Fruit fly (Drosophila melanogaster): ENCODE measurements around the gene CG13465.
A peak's percentile ranks its signal among the peaks of the same experiment; 100 is the strongest.

The CG13465 gene

DNA sequence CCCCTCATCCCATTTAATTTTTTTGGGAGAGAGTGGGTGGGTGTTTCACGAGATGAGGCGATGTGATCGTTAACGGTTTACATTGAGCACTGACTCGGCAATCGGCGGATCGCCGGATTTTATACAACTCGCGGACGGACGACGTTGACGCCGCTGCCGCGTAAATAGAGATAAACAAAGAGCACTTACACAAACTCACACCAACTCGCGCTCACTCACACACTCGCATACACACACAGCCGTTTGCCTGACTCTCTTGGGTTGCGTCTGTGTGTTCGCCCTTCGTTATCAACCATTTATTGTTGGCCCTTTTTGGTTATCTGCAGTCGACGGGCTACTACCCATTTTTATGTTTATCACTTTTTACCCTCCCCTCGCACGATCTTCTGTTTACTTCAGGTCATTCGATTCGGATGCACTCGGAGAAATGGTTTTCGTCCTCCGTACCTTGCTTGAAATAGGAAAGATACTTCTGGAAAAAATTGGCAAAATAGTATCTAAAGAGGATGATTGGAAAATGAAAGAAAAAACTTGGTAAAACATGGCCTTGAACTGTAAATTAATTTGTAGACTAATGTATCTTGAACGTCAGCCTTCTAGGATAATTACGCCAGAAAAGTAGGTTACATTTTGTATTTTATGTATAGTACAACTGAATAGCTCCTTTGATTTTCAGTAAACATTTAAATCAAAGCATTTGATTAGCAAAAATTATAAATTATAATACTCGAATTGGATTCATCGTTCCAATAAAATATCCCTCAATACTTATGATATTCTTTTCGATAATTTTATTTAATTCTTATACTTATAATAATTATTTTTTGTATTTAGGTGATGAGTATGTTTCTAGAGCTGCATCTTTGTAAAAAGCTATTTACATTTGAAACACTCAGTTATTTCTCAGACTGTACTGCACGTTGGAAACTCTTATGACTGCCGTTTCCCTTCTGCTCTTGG lies 33.7 kb upstream of the CG13465 start:
- TF ChIP-seq Jra (GFP tag; optimal IDR thresholded peaks at IDR 0.05), result no peak
- peak; percentile 29 for TF ChIP-seq woc (GFP tag; optimal IDR thresholded peaks at IDR 0.05)
- peak; percentile 12 for TF ChIP-seq tai (GFP tag; optimal IDR thresholded peaks at IDR 0.05)
- TF ChIP-seq rgr (GFP tag; optimal IDR thresholded peaks at IDR 0.05), result peak; percentile 20
- TF ChIP-seq foxo (GFP tag; optimal IDR thresholded peaks at IDR 0.05), result peak in 1 of 2 experiments; percentile 59
- TF ChIP-seq psq (GFP tag; optimal IDR thresholded peaks at IDR 0.05), result peak; percentile 80
- TF ChIP-seq Hr78 (GFP tag; optimal IDR thresholded peaks at IDR 0.05), result no peak
- peak; percentile 40 for TF ChIP-seq dmrt93B (GFP tag; optimal IDR thresholded peaks at IDR 0.05)
- TF ChIP-seq h (GFP tag; optimal IDR thresholded peaks at IDR 0.05), result peak; percentile 17
- TF ChIP-seq Sp1 (GFP tag; optimal IDR thresholded peaks at IDR 0.05), result peak; percentile 58
- no peak for TF ChIP-seq Hr83 (GFP tag; optimal IDR thresholded peaks at IDR 0.05; ENCODE audit: poor library complexity, severe bottlenecking)
- TF ChIP-seq HLH106 (tag; optimal IDR thresholded peaks at IDR 0.05), result peak; percentile 50
- TF ChIP-seq fru (GFP tag; optimal IDR thresholded peaks at IDR 0.05), result peak; percentile 76
- peak; percentile 28 for TF ChIP-seq ey (GFP tag; optimal IDR thresholded peaks at IDR 0.05)
- TF ChIP-seq GATAd (GFP tag; optimal IDR thresholded peaks at IDR 0.05), result peak; percentile 17

DNA sequence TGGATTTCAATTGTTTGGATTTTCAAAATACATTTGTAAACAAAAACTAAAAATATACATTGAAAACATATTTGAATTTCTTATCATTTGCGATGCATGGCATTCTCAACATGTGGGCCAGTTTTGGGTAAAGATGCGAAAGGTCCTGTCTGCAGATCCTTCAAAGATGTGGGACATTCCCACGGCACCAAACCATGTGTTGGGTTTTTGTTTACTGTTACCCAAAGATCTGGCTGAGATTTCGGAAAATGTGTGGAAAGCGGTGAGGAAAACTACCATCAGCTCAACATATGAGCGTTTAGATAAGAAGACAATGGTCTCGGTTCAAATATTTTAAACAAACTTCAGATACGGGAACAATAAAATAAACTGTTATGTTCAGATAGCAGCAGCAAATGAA lies 31.9 kb upstream of the CG13465 start:
- TF ChIP-seq foxo (GFP tag; optimal IDR thresholded peaks at IDR 0.05), result no peak
- TF ChIP-seq psq (GFP tag; optimal IDR thresholded peaks at IDR 0.05), result no peak
- no peak for TF ChIP-seq brk (GFP tag; optimal IDR thresholded peaks at IDR 0.05)
- no peak for TF ChIP-seq OdsH (GFP tag; optimal IDR thresholded peaks at IDR 0.05)
- TF ChIP-seq rgr (GFP tag; optimal IDR thresholded peaks at IDR 0.05), result no peak
- TF ChIP-seq dsf (GFP tag; optimal IDR thresholded peaks at IDR 0.05; ENCODE audit: borderline replicate concordance), result no peak
- TF ChIP-seq Hr83 (GFP tag; optimal IDR thresholded peaks at IDR 0.05; ENCODE audit: poor library complexity, severe bottlenecking), result no peak

DNA sequence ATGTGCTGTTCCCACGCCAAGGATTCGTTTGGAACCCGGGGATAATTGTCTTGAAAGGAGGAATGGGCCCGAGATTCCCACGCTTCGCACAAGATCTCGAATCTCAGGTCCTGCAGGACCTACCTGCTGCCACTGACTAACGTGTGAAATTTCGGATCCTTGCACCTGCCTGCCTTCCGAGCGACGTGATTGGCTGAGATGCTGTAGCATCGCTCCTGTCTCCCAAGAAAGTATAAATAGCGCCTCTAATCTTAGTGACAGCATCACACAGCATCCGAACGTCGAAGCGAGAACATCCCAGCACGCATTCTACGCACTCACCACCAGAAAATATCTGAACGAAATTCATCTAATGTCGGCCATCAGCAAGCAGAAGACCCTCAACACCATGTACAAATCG lies 30.8 kb upstream of the CG13465 start:
- no peak for TF ChIP-seq ey (GFP tag; optimal IDR thresholded peaks at IDR 0.05)
- TF ChIP-seq dmrt93B (GFP tag; optimal IDR thresholded peaks at IDR 0.05), result no peak
- no peak for TF ChIP-seq Myc (optimal IDR thresholded peaks at IDR 0.05)
- no peak for TF ChIP-seq dl (GFP tag; optimal IDR thresholded peaks at IDR 0.05; ENCODE audit: insufficient read depth in 1 of 2, partially characterized antibody in 2 of 2)
- TF ChIP-seq CG9705 (GFP tag; optimal IDR thresholded peaks at IDR 0.05), result no peak
- no peak for TF ChIP-seq Vsx2 (GFP tag; optimal IDR thresholded peaks at IDR 0.05; ENCODE audit: partially characterized antibody)

DNA sequence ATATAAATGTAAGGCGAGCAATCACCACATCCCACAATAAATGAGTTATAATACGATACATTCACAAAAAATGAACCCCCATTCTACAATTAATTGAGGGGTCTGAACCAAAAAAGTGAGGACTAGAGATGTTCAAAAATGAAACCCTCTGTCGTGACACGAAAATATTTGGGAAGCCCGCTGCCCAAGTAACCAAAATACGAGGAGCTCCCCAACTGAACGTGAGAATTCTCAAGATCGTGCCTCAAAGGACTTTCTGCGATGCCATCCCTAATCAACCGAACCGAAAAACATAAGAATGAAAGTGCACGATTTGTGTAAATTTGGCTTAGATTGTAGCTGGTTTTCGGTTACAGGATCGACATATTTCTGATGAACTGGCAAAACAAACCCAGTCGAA lies 30.4 kb upstream of the CG13465 start, which contains the start of gene Ocho:
Ocho (plus strand) TSS at position 336 of the 400 bp plus-strand sequence.
- no peak for TF ChIP-seq Vsx2 (GFP tag; optimal IDR thresholded peaks at IDR 0.05; ENCODE audit: partially characterized antibody)
- TF ChIP-seq foxo (GFP tag; optimal IDR thresholded peaks at IDR 0.05), result peak in 1 of 2 experiments; percentile 40
- peak; percentile 21 for TF ChIP-seq rgr (GFP tag; optimal IDR thresholded peaks at IDR 0.05)
- TF ChIP-seq woc (GFP tag; optimal IDR thresholded peaks at IDR 0.05), result peak; percentile 36
- peak; percentile 14 for TF ChIP-seq fru (GFP tag; optimal IDR thresholded peaks at IDR 0.05)

DNA sequence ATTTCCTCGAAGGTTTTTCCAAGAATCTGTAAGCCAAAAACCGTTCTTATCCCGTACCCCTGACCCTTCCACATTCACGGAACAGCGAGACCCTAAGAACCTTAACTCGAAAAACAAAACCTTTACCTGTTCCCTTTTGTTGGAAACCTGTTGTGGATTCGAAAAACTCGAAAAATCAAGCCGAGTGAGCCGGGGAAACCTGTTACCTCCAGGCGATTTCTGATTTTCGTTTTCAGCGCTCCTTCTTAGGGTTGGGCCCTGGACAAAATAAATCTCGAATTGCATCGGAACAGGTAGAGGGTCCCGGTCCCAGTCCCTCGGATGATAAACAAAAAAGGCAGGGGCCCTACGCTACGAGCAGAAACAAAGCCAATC lies 29.1 kb upstream of the CG13465 start:
- TF ChIP-seq usp (GFP tag; optimal IDR thresholded peaks at IDR 0.05) (no peak), brk (GFP tag; optimal IDR thresholded peaks at IDR 0.05) (peak; percentile 74), foxo (GFP tag; optimal IDR thresholded peaks at IDR 0.05) (no peak), sv (GFP tag; optimal IDR thresholded peaks at IDR 0.05) (no peak), fru (GFP tag; optimal IDR thresholded peaks at IDR 0.05) (peak; percentile 50), Hnf4 (GFP tag; optimal IDR thresholded peaks at IDR 0.05) (no peak), Hr83 (GFP tag; optimal IDR thresholded peaks at IDR 0.05; ENCODE audit: poor library complexity, severe bottlenecking) (peak; percentile 46), CG32264 (GFP tag; optimal IDR thresholded peaks at IDR 0.05) (no peak), jim (GFP tag; optimal IDR thresholded peaks at IDR 0.05) (no peak), tai (GFP tag; optimal IDR thresholded peaks at IDR 0.05) (no peak), Rel (GFP tag; optimal IDR thresholded peaks at IDR 0.05) (peak; percentile 61), Rel (tag; optimal IDR thresholded peaks at IDR 0.05) (no peak), Hr78 (GFP tag; optimal IDR thresholded peaks at IDR 0.05) (no peak), Jra (GFP tag; optimal IDR thresholded peaks at IDR 0.05) (no peak), dl (GFP tag; optimal IDR thresholded peaks at IDR 0.05; ENCODE audit: insufficient read depth in 1 of 2, partially characterized antibody in 2 of 2) (peak; percentile 15 to 20), woc (GFP tag; optimal IDR thresholded peaks at IDR 0.05) (peak; percentile 10), dmrt93B (GFP tag; optimal IDR thresholded peaks at IDR 0.05) (no peak), Abd-B (GFP tag; optimal IDR thresholded peaks at IDR 0.05) (no peak), br (GFP tag; optimal IDR thresholded peaks at IDR 0.05) (no peak), rgr (GFP tag; optimal IDR thresholded peaks at IDR 0.05) (no peak), dsf (GFP tag; optimal IDR thresholded peaks at IDR 0.05; ENCODE audit: borderline replicate concordance) (no peak), OdsH (GFP tag; optimal IDR thresholded peaks at IDR 0.05) (no peak), Vsx2 (GFP tag; optimal IDR thresholded peaks at IDR 0.05; ENCODE audit: partially characterized antibody) (peak; percentile 53), psq (GFP tag; optimal IDR thresholded peaks at IDR 0.05) (peak; percentile 89), Dfd (GFP tag; optimal IDR thresholded peaks at IDR 0.05) (no peak), CG9705 (GFP tag; optimal IDR thresholded peaks at IDR 0.05) (no peak), h (GFP tag; optimal IDR thresholded peaks at IDR 0.05) (no peak), lola (GFP tag; optimal IDR thresholded peaks at IDR 0.05) (no peak), Dif (GFP tag; optimal IDR thresholded peaks at IDR 0.05; ENCODE audit: partially characterized antibody) (peak; percentile 59), sage (GFP tag; optimal IDR thresholded peaks at IDR 0.05) (no peak), N (GFP tag; optimal IDR thresholded peaks at IDR 0.05) (no peak)

Data from whole organism, wandering third instar larva.